Fruit fly (Drosophila melanogaster) whole organism, pupa: ENCODE measurements around the gene Mur89F.
A peak's percentile ranks its signal among the peaks of the same experiment; 100 is the strongest.

ENCODE experiments used
- CG10348 ChIP-seq: fragments of 200-800 bp; sonication (Bioruptor generic); IDR thresholded peaks from 2 replicates; pipeline ENCODE4 v1.3.6; 2022; ENCODE audit warnings: missing biosample characterization, missing genetic modification characterization
- CG12605 ChIP-seq: fragments of 200-800 bp; sonication (Bioruptor generic); IDR thresholded peaks from 2 replicates; pipeline ENCODE4 v1.3.6; 2022; ENCODE audit warnings: missing biosample characterization, missing genetic modification characterization
- CG13204 ChIP-seq: fragments of 200-800 bp; sonication (Bioruptor generic); optimal IDR thresholded peaks from 2 replicates; lab custom pipeline; 2018; ENCODE audit warnings: missing biosample characterization, mild to moderate bottlenecking, missing genetic modification characterization, moderate library complexity
- CG14655 ChIP-seq: fragments of 200-800 bp; sonication (Bioruptor generic); optimal IDR thresholded peaks from 3 replicates; lab custom pipeline; 2017; ENCODE audit warnings: mild to moderate bottlenecking, missing biosample characterization, missing genetic modification reagents, missing genetic modification characterization
- CG15710 ChIP-seq: fragments of 200-800 bp; sonication (Bioruptor generic); optimal IDR thresholded peaks from 2 replicates; lab custom pipeline; 2018; ENCODE audit warnings: missing biosample characterization, mild to moderate bottlenecking, missing genetic modification characterization, moderate library complexity
- CG17806 ChIP-seq: fragments of 200-800 bp; sonication (Bioruptor generic); optimal IDR thresholded peaks from 2 replicates; lab custom pipeline; 2018; ENCODE audit warnings: missing biosample characterization, mild to moderate bottlenecking, missing genetic modification characterization, moderate library complexity
- CG32121 ChIP-seq: fragments of 200-800 bp; sonication (Bioruptor generic); IDR thresholded peaks from 2 replicates; pipeline ENCODE4 v1.3.6; 2022; ENCODE audit warnings: missing biosample characterization, missing genetic modification characterization
- CG34367 ChIP-seq: fragments of 200-800 bp; sonication (Bioruptor generic); optimal IDR thresholded peaks from 2 replicates; lab custom pipeline; 2018; ENCODE audit warnings: missing biosample characterization, mild to moderate bottlenecking, missing genetic modification characterization
- CG4496 ChIP-seq: fragments of 200-800 bp; sonication (Bioruptor generic); IDR thresholded peaks from 3 replicates; pipeline ENCODE4 v1.3.6; 2022; ENCODE audit warnings: missing biosample characterization, missing genetic modification characterization
- CG8159 ChIP-seq: fragments of 200-800 bp; sonication (Bioruptor generic); optimal IDR thresholded peaks from 3 replicates; lab custom pipeline; 2018; ENCODE audit warnings: missing biosample characterization, mild to moderate bottlenecking, missing genetic modification characterization, moderate library complexity
- CG8301 ChIP-seq: fragments of 200-800 bp; sonication (Bioruptor generic); optimal IDR thresholded peaks from 2 replicates; lab custom pipeline; 2018; ENCODE audit warnings: missing biosample characterization, mild to moderate bottlenecking, missing genetic modification characterization
- CG9948 ChIP-seq: fragments of 200-800 bp; sonication (Bioruptor generic); optimal IDR thresholded peaks from 2 replicates; lab custom pipeline; 2018; ENCODE audit warnings: missing biosample characterization, mild to moderate bottlenecking, missing genetic modification characterization, moderate library complexity
- D1 ChIP-seq: fragments of 200-800 bp; sonication (Bioruptor generic); optimal IDR thresholded peaks from 2 replicates; lab custom pipeline; 2018; ENCODE audit warnings: missing biosample characterization, mild to moderate bottlenecking, missing genetic modification characterization, moderate library complexity
- EcR ChIP-seq: fragments of 200-800 bp; sonication (Bioruptor generic); optimal IDR thresholded peaks from 3 replicates; lab custom pipeline; 2019; ENCODE audit warnings: missing biosample characterization, missing genetic modification characterization, mild to moderate bottlenecking, moderate library complexity, missing genetic modification reagents
- Ets98B ChIP-seq: fragments of 200-800 bp; sonication (Bioruptor generic); IDR thresholded peaks from 2 replicates; pipeline ENCODE4 v1.3.6; 2022; ENCODE audit warnings: missing biosample characterization, missing genetic modification characterization
- Pif1A ChIP-seq: fragments of 200-800 bp; sonication (Bioruptor generic); optimal IDR thresholded peaks from 3 replicates; lab custom pipeline; 2016; ENCODE audit warnings: missing biosample characterization, missing genetic modification characterization
- Pif1B ChIP-seq: fragments of 200-800 bp; sonication (Bioruptor generic); optimal IDR thresholded peaks from 3 replicates; lab custom pipeline; 2016; ENCODE audit warnings: missing biosample characterization, missing genetic modification characterization
- Snoo ChIP-seq: fragments of 200-800 bp; sonication (Bioruptor generic); optimal IDR thresholded peaks from 3 replicates; lab custom pipeline; 2017; ENCODE audit warnings: missing biosample characterization, mild to moderate bottlenecking, missing genetic modification characterization, inconsistent platforms
- fd96Ca ChIP-seq: fragments of 200-800 bp; sonication (Bioruptor generic); IDR thresholded peaks from 3 replicates; pipeline ENCODE4 v1.3.6; 2022; ENCODE audit warnings: missing biosample characterization, missing genetic modification characterization
- gl ChIP-seq: fragments of 200-800 bp; sonication (Bioruptor generic); optimal IDR thresholded peaks from 2 replicates; lab custom pipeline; 2018; ENCODE audit warnings: missing biosample characterization, mild to moderate bottlenecking, missing genetic modification characterization
- rn ChIP-seq: fragments of 200-800 bp; sonication (Bioruptor generic); IDR thresholded peaks from 2 replicates; pipeline ENCODE4 v1.3.6; 2022; ENCODE audit warnings: missing biosample characterization, missing genetic modification characterization

Mur89F gene

dm6 chr3R:17130326-17130725 lies 71.6 kb downstream of the Mur89F start, which contains the start of gene CG17475:
Gene CG17475, minus strand, starts transcription at chr3R:17130426.
- TF ChIP-seq CG32121 (GFP tag; lab: Robert Waterston, UW), result no peak
- no peak for TF ChIP-seq Ets98B (GFP tag; lab: Robert Waterston, UW)
- no peak for TF ChIP-seq CG34367
- no peak for TF ChIP-seq Snoo (tag; lab: Kevin White, UChicago)
- TF ChIP-seq EcR, result no peak
- TF ChIP-seq rn (GFP tag; lab: Robert Waterston, UW), result no peak
- TF ChIP-seq, all 21 proteins: peak for 0

- TF ChIP-seq CG8301 (no peak), Pif1B (no peak), CG13204 (GFP tag; lab: Kevin White, UChicago) (no peak), fd96Ca (GFP tag; lab: Robert Waterston, UW) (no peak), CG15710 (tag; lab: Kevin White, UChicago) (no peak), rn (GFP tag; lab: Robert Waterston, UW) (no peak), Snoo (tag; lab: Kevin White, UChicago) (no peak), CG17806 (tag; lab: Kevin White, UChicago) (no peak), D1 (no peak), Ets98B (GFP tag; lab: Robert Waterston, UW) (no peak), CG12605 (no peak), CG14655 (GFP tag; lab: Kevin White, UChicago) (no peak), CG10348 (GFP tag; lab: Robert Waterston, UW) (no peak), gl (tag; lab: Kevin White, UChicago) (no peak)
These were observed 74.0 kb downstream of the Mur89F start, which contains the start of gene CG31265 for dm6 chr3R:17127912-17128311. Gene CG31265, plus strand, starts transcription at chr3R:17128212.

- TF ChIP-seq CG17806 (tag; lab: Kevin White, UChicago) (no peak), fd96Ca (GFP tag; lab: Robert Waterston, UW) (no peak), EcR (no peak), CG8159 (no peak), Ets98B (GFP tag; lab: Robert Waterston, UW) (no peak), Pif1B (no peak), CG12605 (no peak), D1 (no peak), CG8301 (no peak)
- TF ChIP-seq, all 21 proteins: peak for 0
These were observed 75.1 kb downstream of the Mur89F start, which contains the start of the genes CG17477 and CG31269 for dm6 chr3R:17126838-17127237. Gene CG17477, minus strand, starts transcription at chr3R:17126938. Gene CG31269, plus strand, starts transcription at chr3R:17127126.

- TF ChIP-seq CG4496, result no peak
- TF ChIP-seq Pif1B, result no peak
- no peak for TF ChIP-seq fd96Ca (GFP tag; lab: Robert Waterston, UW)
- TF ChIP-seq gl (tag; lab: Kevin White, UChicago), result no peak
- TF ChIP-seq D1, result no peak
- no peak for TF ChIP-seq rn (GFP tag; lab: Robert Waterston, UW)
- no peak for TF ChIP-seq CG8301
- no peak for TF ChIP-seq CG14655 (GFP tag; lab: Kevin White, UChicago)
- no peak for TF ChIP-seq CG8159
- TF ChIP-seq CG17806 (tag; lab: Kevin White, UChicago), result no peak
- no peak for TF ChIP-seq Pif1A (GFP tag; lab: Kevin White, UChicago)
- TF ChIP-seq Snoo (tag; lab: Kevin White, UChicago), result no peak
- TF ChIP-seq CG32121 (GFP tag; lab: Robert Waterston, UW), result no peak
These were observed 76.4 kb downstream of the Mur89F start, which contains the start of gene cher for dm6 chr3R:17125339-17126044. Gene cher, minus strand, starts transcription at chr3R:17125389.

dm6 chr3R:17124177-17124576 lies 77.8 kb downstream of the Mur89F start, which contains the start of gene CG45079:
Gene CG45079, plus strand, starts transcription at chr3R:17124477.
- TF ChIP-seq CG9948 (tag; lab: Kevin White, UChicago), result no peak
- no peak for TF ChIP-seq CG15710 (tag; lab: Kevin White, UChicago)
- TF ChIP-seq rn (GFP tag; lab: Robert Waterston, UW), result no peak
- no peak for TF ChIP-seq D1

- TF ChIP-seq CG12605 (no peak), CG4496 (no peak), fd96Ca (GFP tag; lab: Robert Waterston, UW) (0 out of 3 replicates have a peak, but pooled peaks have one; percentile 7), CG14655 (GFP tag; lab: Kevin White, UChicago) (peak; percentile 36)
- TF ChIP-seq, all 21 proteins: peak for 2
These were observed 79.0 kb downstream of the Mur89F start for dm6 chr3R:17122796-17123504.

- TF ChIP-seq CG32121 (GFP tag; lab: Robert Waterston, UW) (no peak), rn (GFP tag; lab: Robert Waterston, UW) (no peak), Ets98B (GFP tag; lab: Robert Waterston, UW) (no peak), CG4496 (no peak), CG12605 (no peak), CG15710 (tag; lab: Kevin White, UChicago) (no peak)
These were observed 80.7 kb downstream of the Mur89F start, which contains the start of gene CG42779 for dm6 chr3R:17121277-17121676. Gene CG42779, plus strand, starts transcription at chr3R:17121577.
